Worm (Caenorhabditis elegans): Measurements from ENCODE around the gene enri-2.
"Not testable (repeated sequence)": the region's sequence is repeated elsewhere in the genome, so short reads cannot be mapped to it uniquely, and the experiment has no call there.

enri-2 gene

ce11 chrX:14527559-14527958, 18.1 kb upstream of the enri-2 start, which contains the start of gene nspc-18:
Gene nspc-18, minus strand, starts transcription at chrX:14527659.
- TF ChIP-seq unc-62 (GFP tag; optimal IDR thresholded peaks at IDR 0.05) (no peak), ztf-4 (tag; optimal IDR thresholded peaks at IDR 0.05) (no peak), nhr-10 (tag; optimal IDR thresholded peaks at IDR 0.05) (no peak), ama-1 (optimal IDR thresholded peaks at IDR 0.05) (no peak)

- TF ChIP-seq nhr-23 (tag; optimal IDR thresholded peaks at IDR 0.05); sma-9 (GFP tag; optimal IDR thresholded peaks at IDR 0.05); sma-9 (tag; optimal IDR thresholded peaks at IDR 0.05); dmd-4 (tag; optimal IDR thresholded peaks at IDR 0.05): not testable (repeated sequence)
Measured at ce11 chrX:14528399-14528798, 17.2 kb upstream of the enri-2 start, which contains the start of gene nspc-19. Gene nspc-19, plus strand, starts transcription at chrX:14528699.

DNA sequence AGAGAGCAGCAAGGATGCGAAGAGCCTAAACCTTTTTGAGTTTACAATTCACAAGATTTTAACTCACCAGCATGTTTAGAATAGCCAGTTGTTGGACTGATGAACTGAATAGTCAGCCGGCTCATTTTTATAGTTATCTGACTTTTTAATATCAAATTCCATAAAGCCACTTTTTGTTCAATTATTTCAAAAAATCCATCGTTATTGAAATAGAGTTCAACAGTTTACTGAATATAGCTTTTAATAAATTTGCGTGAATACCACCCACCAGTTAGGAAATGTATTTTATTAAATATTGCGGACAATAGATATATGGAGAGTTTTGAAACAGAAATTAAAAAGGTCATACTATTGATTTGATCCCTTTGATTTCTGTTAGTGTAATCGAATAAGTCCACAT, 15.5 kb upstream of the enri-2 start, which contains the start of gene nspc-20:
Gene nspc-20 (minus strand): TSS at position 101 of the 400 bp plus-strand sequence.
- TF ChIP-seq lsy-2 (tag; optimal IDR thresholded peaks at IDR 0.05) (no peak), skn-1 (tag; optimal IDR thresholded peaks at IDR 0.05) (no peak), ztf-1 (GFP tag; conservative IDR thresholded peaks at IDR 0.05) (no peak), zag-1 (tag; optimal IDR thresholded peaks at IDR 0.05) (no peak), nhr-21 (tag; optimal IDR thresholded peaks at IDR 0.05) (no peak), ztf-4 (tag; optimal IDR thresholded peaks at IDR 0.05) (no peak), ztf-11 (tag; optimal IDR thresholded peaks at IDR 0.05) (no peak), F13H6.1 (tag; optimal IDR thresholded peaks at IDR 0.05) (no peak), blmp-1 (tag; optimal IDR thresholded peaks at IDR 0.05; ENCODE audit: insufficient read depth) (no peak), mdl-1 (tag; optimal IDR thresholded peaks at IDR 0.05) (no peak), aly-2 (tag; optimal IDR thresholded peaks at IDR 0.05) (no peak)

- TF ChIP-seq R02D3.7 (tag; optimal IDR thresholded peaks at IDR 0.05), result no peak
- TF ChIP-seq mab-5 (tag; optimal IDR thresholded peaks at IDR 0.05), result no peak
- no peak for TF ChIP-seq ama-1 (optimal IDR thresholded peaks at IDR 0.05)
- TF ChIP-seq alr-1 (tag; optimal IDR thresholded peaks at IDR 0.05), result no peak
- TF ChIP-seq Y55F3AM.14 (GFP tag; optimal IDR thresholded peaks at IDR 0.05), result no peak
- TF ChIP-seq ztf-4 (tag; optimal IDR thresholded peaks at IDR 0.05), result no peak
- no peak for TF ChIP-seq sma-3 (GFP tag; optimal IDR thresholded peaks at IDR 0.05)
- no peak for TF ChIP-seq ztf-11 (tag; optimal IDR thresholded peaks at IDR 0.05)
- no peak for TF ChIP-seq nhr-10 (tag; optimal IDR thresholded peaks at IDR 0.05)
- TF ChIP-seq mbf-1 (tag; optimal IDR thresholded peaks at IDR 0.05), result no peak
- no peak for TF ChIP-seq skn-1 (tag; optimal IDR thresholded peaks at IDR 0.05)
- TF ChIP-seq mdl-1 (tag; optimal IDR thresholded peaks at IDR 0.05), result no peak
- TF ChIP-seq F13H6.1 (tag; optimal IDR thresholded peaks at IDR 0.05), result no peak
- no peak for TF ChIP-seq lin-13 (GFP tag; optimal IDR thresholded peaks at IDR 0.05)
- TF ChIP-seq lin-11 (tag; optimal IDR thresholded peaks at IDR 0.05), result no peak
- TF ChIP-seq crh-2 (tag; optimal IDR thresholded peaks at IDR 0.05), result no peak
- TF ChIP-seq unc-62 (GFP tag; optimal IDR thresholded peaks at IDR 0.05), result no peak
- TF ChIP-seq snpc-4 (tag; optimal IDR thresholded peaks at IDR 0.05), result no peak
- TF ChIP-seq ceh-82 (tag; optimal IDR thresholded peaks at IDR 0.05), result no peak
- no peak for TF ChIP-seq fos-1 (tag; optimal IDR thresholded peaks at IDR 0.05)
Measured at ce11 chrX:14534117-14534516, 11.5 kb upstream of the enri-2 start, which contains the start of gene T24C2.5. Gene T24C2.5, plus strand, starts transcription at chrX:14534417.

DNA sequence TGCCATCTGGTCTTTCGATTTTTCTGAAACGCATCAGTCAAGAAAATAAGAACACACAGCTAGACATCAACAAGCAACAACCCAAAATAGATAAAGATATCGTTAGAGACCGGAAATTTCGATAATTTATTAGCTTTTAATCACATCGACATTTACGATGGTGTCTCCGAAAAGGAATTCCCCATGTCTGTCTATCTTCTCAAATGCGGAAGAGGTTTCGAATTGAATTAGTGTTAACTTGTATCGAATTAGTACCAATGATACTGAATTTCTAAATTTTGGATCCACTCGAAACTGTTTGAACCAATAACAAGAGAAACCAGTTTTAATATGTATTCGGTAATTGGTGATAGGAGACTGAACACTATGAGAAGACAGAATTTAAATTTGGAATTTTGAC, 11.0 kb upstream of the enri-2 start:
- TF ChIP-seq sma-9 (GFP tag; optimal IDR thresholded peaks at IDR 0.05) (peak; percentile 29), sma-9 (tag; optimal IDR thresholded peaks at IDR 0.05) (no peak), R02D3.7 (tag; optimal IDR thresholded peaks at IDR 0.05) (no peak)

- TF ChIP-seq Y55F3AM.14 (GFP tag; optimal IDR thresholded peaks at IDR 0.05) (no peak), alr-1 (tag; optimal IDR thresholded peaks at IDR 0.05) (no peak), dmd-4 (tag; optimal IDR thresholded peaks at IDR 0.05) (no peak), nhr-77 (tag; optimal IDR thresholded peaks at IDR 0.05) (no peak), egl-27 (tag; optimal IDR thresholded peaks at IDR 0.05) (no peak), mab-5 (tag; optimal IDR thresholded peaks at IDR 0.05) (no peak), mdl-1 (tag; optimal IDR thresholded peaks at IDR 0.05) (no peak), unc-39 (tag; optimal IDR thresholded peaks at IDR 0.05) (no peak), lin-11 (tag; optimal IDR thresholded peaks at IDR 0.05) (no peak), nhr-237 (tag; optimal IDR thresholded peaks at IDR 0.05) (no peak), skn-1 (tag; optimal IDR thresholded peaks at IDR 0.05) (no peak), gmeb-1 (tag; optimal IDR thresholded peaks at IDR 0.05) (no peak), ZK546.5 (tag; optimal IDR thresholded peaks at IDR 0.05) (no peak), ztf-1 (GFP tag; conservative IDR thresholded peaks at IDR 0.05) (no peak)
Measured at ce11 chrX:14535913-14536312, 9.7 kb upstream of the enri-2 start.
